Fruit fly (Drosophila melanogaster) whole organism: ENCODE measurements around the gene CG12278.

Experiments used
- Dll ChIP-seq: fragments of >200 bp; optimal IDR thresholded peaks from 2 replicates; lab custom pipeline; 2017
- EcR ChIP-seq, 2 experiments: fragments of >200 bp; optimal IDR thresholded peaks; 2 replicates each; lab custom pipeline; 2017; ENCODE audit warnings: missing biosample characterization in 2 of 2, missing genetic modification characterization in 2 of 2, missing genetic modification reagents in 2 of 2
- pan ChIP-seq: fragments of >200 bp; optimal IDR thresholded peaks from 2 replicates; lab custom pipeline; 2017
- psq ChIP-seq: fragments of >200 bp; optimal IDR thresholded peaks from 2 replicates; lab custom pipeline; 2017

DNA sequence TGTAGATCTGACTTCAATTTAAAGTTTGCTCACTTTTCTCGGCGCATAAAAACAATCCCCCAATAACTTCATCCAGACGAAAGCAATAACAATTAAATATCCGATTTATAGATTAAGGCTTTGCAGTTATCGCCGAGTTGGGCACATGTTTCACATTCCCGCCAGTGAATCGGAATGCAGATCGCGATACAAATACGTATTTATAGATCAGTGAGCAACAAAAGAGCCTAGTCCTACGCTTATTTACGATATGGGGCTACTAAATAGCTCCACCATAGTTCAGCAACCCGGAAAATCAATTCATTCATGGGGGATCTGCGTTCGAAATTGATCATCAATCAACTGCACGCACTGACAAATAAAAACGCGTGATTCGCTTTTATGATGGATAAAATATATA, 48.2 kb downstream of the CG12278 start:
- TF ChIP-seq EcR (GFP tag; optimal IDR thresholded peaks at IDR 0.05; lab: Kevin White, UChicago) (no peak), psq (lab: Kevin White, UChicago) (no peak), pan (lab: Kevin White, UChicago) (no peak), Dll (lab: Kevin White, UChicago) (no peak)
